Fruit fly (Drosophila melanogaster) whole organism, pupa: Measurements from ENCODE around the gene CG11841.

Experiments used
- CG10348 ChIP-seq: fragments of 200-800 bp; sonication (Bioruptor generic); IDR thresholded peaks from 2 replicates; pipeline ENCODE4 v1.3.6; 2022; ENCODE audit warnings: missing biosample characterization, missing genetic modification characterization
- CG15710 ChIP-seq: fragments of 200-800 bp; sonication (Bioruptor generic); optimal IDR thresholded peaks from 2 replicates; lab custom pipeline; 2018; ENCODE audit warnings: missing biosample characterization, mild to moderate bottlenecking, missing genetic modification characterization, moderate library complexity
- CG17806 ChIP-seq: fragments of 200-800 bp; sonication (Bioruptor generic); optimal IDR thresholded peaks from 2 replicates; lab custom pipeline; 2018; ENCODE audit warnings: missing biosample characterization, mild to moderate bottlenecking, missing genetic modification characterization, moderate library complexity
- CG34367 ChIP-seq: fragments of 200-800 bp; sonication (Bioruptor generic); optimal IDR thresholded peaks from 2 replicates; lab custom pipeline; 2018; ENCODE audit warnings: missing biosample characterization, mild to moderate bottlenecking, missing genetic modification characterization
- Ets98B ChIP-seq: fragments of 200-800 bp; sonication (Bioruptor generic); IDR thresholded peaks from 2 replicates; pipeline ENCODE4 v1.3.6; 2022; ENCODE audit warnings: missing biosample characterization, missing genetic modification characterization
- Snoo ChIP-seq: fragments of 200-800 bp; sonication (Bioruptor generic); optimal IDR thresholded peaks from 3 replicates; lab custom pipeline; 2017; ENCODE audit warnings: missing biosample characterization, mild to moderate bottlenecking, missing genetic modification characterization, inconsistent platforms

dm6 chr3R:29074001-29074609 lies 23.2 kb downstream of the CG11841 start:
- peak; percentile 5 for TF ChIP-seq CG34367 (tag; lab: Kevin White, UChicago)
- TF ChIP-seq Snoo (tag; lab: Kevin White, UChicago), result peak; percentile 41
- TF ChIP-seq CG15710 (tag; lab: Kevin White, UChicago), result peak; percentile 22
- no peak for TF ChIP-seq CG10348 (GFP tag; lab: Robert Waterston, UW)
- TF ChIP-seq Ets98B (GFP tag; lab: Robert Waterston, UW), result peak; percentile 48; the same call in 1 of the 2 replicates
- no peak for TF ChIP-seq CG17806 (tag; lab: Kevin White, UChicago)
